Worm (Caenorhabditis elegans) whole organism, young adult: ENCODE results near the gene F11D5.1.

Source experiments
- B0019.2 ChIP-seq: fragments of 200-800 bp; sonication (Bioruptor generic); conservative IDR thresholded peaks from 2 replicates; pipeline ENCODE4 v1.3.6; 2022; ENCODE audit warnings: missing genetic modification reagents, missing genetic modification characterization, missing compliant biosample characterization
- F22D6.2 ChIP-seq: sonication (generic microtip); optimal IDR thresholded peaks from 2 replicates; lab custom pipeline; 2016; ENCODE audit warnings: mild to moderate bottlenecking, missing genetic modification characterization, missing compliant biosample characterization
- F33H1.4 ChIP-seq: fragments of 200-800 bp; sonication (Bioruptor generic); IDR thresholded peaks from 2 replicates; pipeline ENCODE4 v1.3.6; 2022; ENCODE audit warnings: missing genetic modification reagents, missing genetic modification characterization, missing compliant biosample characterization
- F39B2.1 ChIP-seq: fragments of 200-800 bp; sonication (Bioruptor generic); IDR thresholded peaks from 2 replicates; pipeline ENCODE4 v1.3.6; 2022; ENCODE audit warnings: missing genetic modification reagents, missing genetic modification characterization, missing compliant biosample characterization
- F52B5.7 ChIP-seq: sonication (generic microtip); optimal IDR thresholded peaks from 2 replicates; lab custom pipeline; 2016; ENCODE audit warnings: mild to moderate bottlenecking, missing genetic modification characterization, missing compliant biosample characterization
- F57C9.4 ChIP-seq: sonication (generic microtip); optimal IDR thresholded peaks from 2 replicates; lab custom pipeline; 2017; ENCODE audit warnings: mild to moderate bottlenecking, missing genetic modification characterization, missing compliant biosample characterization
- K12H6.12 ChIP-seq: fragments of 200-800 bp; sonication (Bioruptor generic); optimal IDR thresholded peaks from 2 replicates; lab custom pipeline; 2018; ENCODE audit warnings: mild to moderate bottlenecking, missing genetic modification characterization, missing compliant biosample characterization
- T07F8.4 ChIP-seq: sonication (generic microtip); optimal IDR thresholded peaks from 2 replicates; lab custom pipeline; 2016; ENCODE audit warnings: mild to moderate bottlenecking, missing genetic modification characterization, moderate library complexity, missing compliant biosample characterization
- Y53F4B.3 ChIP-seq: fragments of 200-800 bp; sonication (Bioruptor generic); IDR thresholded peaks from 2 replicates; pipeline ENCODE4 v1.3.6; 2022; ENCODE audit warnings: missing genetic modification reagents, missing genetic modification characterization, missing compliant biosample characterization
- Y53G8AR.9 ChIP-seq: fragments of 200-800 bp; sonication (Bioruptor generic); conservative IDR thresholded peaks from 2 replicates; pipeline ENCODE4 v1.3.6; 2022; ENCODE audit warnings: missing genetic modification reagents, missing genetic modification characterization, missing compliant biosample characterization
- Y79H2A.3 ChIP-seq: fragments of 200-800 bp; sonication (Bioruptor generic); conservative IDR thresholded peaks from 2 replicates; pipeline ENCODE4 v1.3.6; 2022; ENCODE audit warnings: missing genetic modification reagents, missing genetic modification characterization, missing compliant biosample characterization
- aptf-2 ChIP-seq: fragments of 200-800 bp; sonication (Bioruptor generic); conservative IDR thresholded peaks from 2 replicates; pipeline ENCODE4 v1.3.6; 2022; ENCODE audit warnings: missing genetic modification reagents, missing genetic modification characterization, missing compliant biosample characterization
- athp-1 ChIP-seq: sonication (generic microtip); optimal IDR thresholded peaks from 2 replicates; lab custom pipeline; 2017; ENCODE audit warnings: mild to moderate bottlenecking, missing genetic modification characterization, missing compliant biosample characterization
- attf-5 ChIP-seq: fragments of 200-800 bp; sonication (Bioruptor generic); optimal IDR thresholded peaks from 2 replicates; lab custom pipeline; 2018; ENCODE audit warnings: mild to moderate bottlenecking, missing genetic modification characterization, missing compliant biosample characterization
- bed-1 ChIP-seq: fragments of 200-800 bp; sonication (Bioruptor generic); IDR thresholded peaks from 2 replicates; pipeline ENCODE4 v1.3.6; 2022; ENCODE audit warnings: missing genetic modification reagents, missing genetic modification characterization, missing compliant biosample characterization
- cebp-2 ChIP-seq: fragments of 200-800 bp; sonication (Bioruptor generic); IDR thresholded peaks from 2 replicates; pipeline ENCODE4 v1.3.6; 2022; ENCODE audit warnings: missing genetic modification characterization, missing compliant biosample characterization
- ceh-40 ChIP-seq: fragments of 200-800 bp; sonication (Bioruptor generic); IDR thresholded peaks from 2 replicates; pipeline ENCODE4 v1.3.6; 2022; ENCODE audit warnings: missing genetic modification characterization, missing compliant biosample characterization
- ceh-58 ChIP-seq: fragments of 200-800 bp; sonication (Bioruptor generic); IDR thresholded peaks from 2 replicates; pipeline ENCODE4 v1.3.6; 2022; ENCODE audit warnings: missing genetic modification characterization, missing compliant biosample characterization
- ceh-79 ChIP-seq: sonication (generic microtip); optimal IDR thresholded peaks from 2 replicates; lab custom pipeline; 2017; ENCODE audit warnings: mild to moderate bottlenecking, missing genetic modification characterization, missing compliant biosample characterization
- chd-7 ChIP-seq: sonication (generic microtip); optimal IDR thresholded peaks from 2 replicates; lab custom pipeline; 2016; ENCODE audit warnings: mild to moderate bottlenecking, missing genetic modification characterization, moderate library complexity, missing compliant biosample characterization
- dpff-1 ChIP-seq: sonication (generic microtip); optimal IDR thresholded peaks from 2 replicates; lab custom pipeline; 2017; ENCODE audit warnings: mild to moderate bottlenecking, missing genetic modification characterization, missing compliant biosample characterization
- egl-18 ChIP-seq: fragments of 200-800 bp; sonication (Bioruptor generic); IDR thresholded peaks from 2 replicates; pipeline ENCODE4 v1.3.6; 2022; ENCODE audit warnings: missing genetic modification reagents, missing genetic modification characterization, missing compliant biosample characterization
- egrh-3 ChIP-seq: fragments of 200-800 bp; sonication (Bioruptor generic); IDR thresholded peaks from 2 replicates; pipeline ENCODE4 v1.3.6; 2022; ENCODE audit warnings: missing genetic modification reagents, missing genetic modification characterization, missing compliant biosample characterization
- fkh-3 ChIP-seq: sonication (generic microtip); optimal IDR thresholded peaks from 2 replicates; lab custom pipeline; 2016; ENCODE audit warnings: mild to moderate bottlenecking, missing genetic modification characterization, missing compliant biosample characterization
- hlh-12 ChIP-seq: sonication (generic microtip); optimal IDR thresholded peaks from 2 replicates; lab custom pipeline; 2016; ENCODE audit warnings: missing genetic modification characterization, missing compliant biosample characterization
- hmg-20 ChIP-seq: fragments of 200-800 bp; sonication (Bioruptor generic); IDR thresholded peaks from 2 replicates; pipeline ENCODE4 v1.3.6; 2022; ENCODE audit warnings: missing genetic modification reagents, missing genetic modification characterization, missing compliant biosample characterization
- lin-26 ChIP-seq: fragments of 200-800 bp; sonication (Bioruptor generic); IDR thresholded peaks from 2 replicates; pipeline ENCODE4 v1.3.6; 2022; ENCODE audit warnings: missing genetic modification reagents, missing genetic modification characterization, missing compliant biosample characterization
- lin-54 ChIP-seq: fragments of 200-800 bp; sonication (Bioruptor generic); optimal IDR thresholded peaks from 2 replicates; lab custom pipeline; 2018; ENCODE audit warnings: mild to moderate bottlenecking, missing genetic modification characterization, missing compliant biosample characterization
- lir-1 ChIP-seq: fragments of 200-800 bp; sonication (Bioruptor generic); conservative IDR thresholded peaks from 2 replicates; pipeline ENCODE4 v1.3.6; 2022; ENCODE audit warnings: missing genetic modification reagents, missing genetic modification characterization, missing compliant biosample characterization
- lsy-27 ChIP-seq: sonication (generic microtip); optimal IDR thresholded peaks from 2 replicates; lab custom pipeline; 2017; ENCODE audit warnings: missing genetic modification characterization, mild to moderate bottlenecking, missing compliant biosample characterization, antibody characterized with exemption, missing genotype, borderline replicate concordance; ENCODE audit not compliant: insufficient read depth
- madf-6 ChIP-seq: fragments of 200-800 bp; sonication (Bioruptor generic); IDR thresholded peaks from 2 replicates; pipeline ENCODE4 v1.3.6; 2022; ENCODE audit warnings: missing genetic modification reagents, missing genetic modification characterization, missing compliant biosample characterization
- mes-4 ChIP-seq: sonication (generic microtip); optimal IDR thresholded peaks from 2 replicates; lab custom pipeline; 2016; ENCODE audit warnings: missing genotype, missing genetic modification characterization, missing compliant biosample characterization
- nhr-179 ChIP-seq: sonication (generic microtip); optimal IDR thresholded peaks from 2 replicates; lab custom pipeline; 2016; ENCODE audit warnings: mild to moderate bottlenecking, missing genetic modification characterization, missing compliant biosample characterization
- nhr-80 ChIP-seq: sonication (generic microtip); optimal IDR thresholded peaks from 2 replicates; lab custom pipeline; 2016; ENCODE audit warnings: missing genetic modification characterization, missing compliant biosample characterization
- pha-4 ChIP-seq: fragments of 150-350 bp; sonication (generic microtip); optimal IDR thresholded peaks from 2 replicates; lab custom pipeline; 2014; ENCODE audit warnings: missing biosample characterization, missing genetic modification reagents, missing genetic modification characterization
- rec-8 ChIP-seq, 2 experiments: sonication (generic microtip); optimal IDR thresholded peaks; 2 replicates each; lab custom pipeline; 2016; ENCODE audit warnings: mild to moderate bottlenecking in 2 of 2, missing genetic modification characterization in 2 of 2, missing genetic modification reagents in 2 of 2, missing genotype in 2 of 2, missing biosample characterization in 1 of 2, missing compliant biosample characterization in 1 of 2, moderate library complexity in 1 of 2
- sea-2 ChIP-seq: fragments of 200-800 bp; sonication (Bioruptor generic); IDR thresholded peaks from 2 replicates; pipeline ENCODE4 v1.3.6; 2022; ENCODE audit warnings: missing genetic modification characterization, missing compliant biosample characterization
- unc-130 ChIP-seq: sonication (generic microtip); optimal IDR thresholded peaks from 2 replicates; lab custom pipeline; 2016; ENCODE audit warnings: missing genetic modification reagents, missing genetic modification characterization, missing compliant biosample characterization
- ztf-22 ChIP-seq: fragments of 200-800 bp; sonication (Bioruptor generic); optimal IDR thresholded peaks from 2 replicates; lab custom pipeline; 2018; ENCODE audit warnings: mild to moderate bottlenecking, missing genetic modification characterization, moderate library complexity, missing compliant biosample characterization

Gene F11D5.1

DNA sequence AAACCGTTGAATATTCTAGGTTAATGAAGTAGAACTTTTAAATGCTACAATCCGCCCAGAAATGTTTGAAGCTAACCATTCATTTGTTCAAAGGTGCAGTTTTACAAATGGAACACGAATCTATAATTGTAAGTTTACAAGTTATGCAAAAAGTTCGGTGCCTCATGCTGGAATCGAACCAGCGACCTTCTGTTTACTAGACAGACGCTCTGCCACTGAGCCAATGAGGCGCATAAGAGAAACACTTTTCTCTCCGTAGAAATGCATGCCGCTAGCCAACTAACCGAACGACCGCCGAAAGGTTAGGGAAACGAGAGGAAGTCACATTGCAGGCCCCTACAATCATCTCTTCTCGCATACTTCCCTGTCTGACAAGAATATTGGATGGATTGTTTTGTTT is 38.3 kb downstream of the F11D5.1 start (continued):
- no peak for TF ChIP-seq Y79H2A.3 (GFP tag; lab: Robert Waterston, UW)
- no peak for TF ChIP-seq aptf-2 (GFP tag; lab: Robert Waterston, UW)
- 0 out of 2 replicates have a peak, but pooled peaks have one; percentile 76 for TF ChIP-seq cebp-2 (GFP tag; lab: Robert Waterston, UW)

ce11 chrX:3374642-3375041 is 41.7 kb downstream of the F11D5.1 start, which contains the start of gene clc-3:
Gene clc-3, minus strand, starts transcription at chrX:3374742.
- TF ChIP-seq madf-6 (GFP tag; lab: Robert Waterston, UW) (no peak), T07F8.4 (no peak), nhr-80 (tag; lab: Kevin White, UChicago) (no peak), nhr-179 (tag; lab: Kevin White, UChicago) (no peak), unc-130 (GFP tag; lab: Kevin White, UChicago) (no peak), hlh-12 (tag; lab: Kevin White, UChicago) (no peak), bed-1 (GFP tag; lab: Robert Waterston, UW) (no peak), egl-18 (GFP tag; lab: Robert Waterston, UW) (no peak), Y53F4B.3 (no peak), pha-4 (tag; lab: Kevin White, UChicago) (no peak), K12H6.12 (tag; lab: Kevin White, UChicago) (no peak), lsy-27 (tag; lab: Kevin White, UChicago) (no peak), attf-5 (no peak), rec-8 (tag; optimal IDR thresholded peaks at IDR 0.05; lab: Kevin White, UChicago) (no peak), F33H1.4 (GFP tag; lab: Robert Waterston, UW) (no peak), sea-2 (GFP tag; lab: Robert Waterston, UW) (no peak), ceh-58 (GFP tag; lab: Robert Waterston, UW) (no peak), fkh-3 (tag; lab: Kevin White, UChicago) (no peak), dpff-1 (tag; lab: Kevin White, UChicago) (no peak), Y53G8AR.9 (GFP tag; lab: Robert Waterston, UW) (no peak)

- TF ChIP-seq F52B5.7 (tag; lab: Kevin White, UChicago) (no peak), F22D6.2 (no peak), lir-1 (no peak), chd-7 (tag; lab: Kevin White, UChicago) (no peak), lin-54 (GFP tag; lab: Kevin White, UChicago) (no peak), lin-26 (GFP tag; lab: Robert Waterston, UW) (no peak), cebp-2 (GFP tag; lab: Robert Waterston, UW) (no peak), F57C9.4 (no peak), ceh-40 (GFP tag; lab: Robert Waterston, UW) (no peak), ztf-22 (GFP tag; lab: Kevin White, UChicago) (no peak), ceh-79 (tag; lab: Kevin White, UChicago) (no peak), B0019.2 (GFP tag; lab: Robert Waterston, UW) (no peak)
Observed at ce11 chrX:3375320-3375719, 42.4 kb downstream of the F11D5.1 start.

ce11 chrX:3379114-3379513 is 46.2 kb downstream of the F11D5.1 start, which contains the start of gene sorf-1:
Gene sorf-1, minus strand, starts transcription at chrX:3379248.
- TF ChIP-seq ceh-79 (tag; lab: Kevin White, UChicago) (no peak), Y53F4B.3 (no peak), F52B5.7 (tag; lab: Kevin White, UChicago) (no peak), egrh-3 (GFP tag; lab: Robert Waterston, UW) (no peak), hmg-20 (GFP tag; lab: Robert Waterston, UW) (no peak), ceh-40 (GFP tag; lab: Robert Waterston, UW) (no peak), mes-4 (no peak), F39B2.1 (GFP tag; lab: Robert Waterston, UW) (no peak), ztf-22 (GFP tag; lab: Kevin White, UChicago) (no peak), athp-1 (tag; lab: Kevin White, UChicago) (no peak)
- TF ChIP-seq, all 124 proteins: peak for 0
